Worm (Caenorhabditis elegans): ENCODE results near the gene vit-2.
A peak's percentile ranks its signal among the peaks of the same experiment; 100 is the strongest.

ce11 chrX:5122791-5123414 is 22.1 kb downstream of the vit-2 start:
- TF ChIP-seq alr-1 (tag; optimal IDR thresholded peaks at IDR 0.05): no peak
- TF ChIP-seq ama-1 (optimal IDR thresholded peaks at IDR 0.05): no peak
- TF ChIP-seq unc-62 (GFP tag; optimal IDR thresholded peaks at IDR 0.05): no peak
- TF ChIP-seq snpc-4 (tag; optimal IDR thresholded peaks at IDR 0.05): no peak
- no peak for TF ChIP-seq lin-39 (tag; optimal IDR thresholded peaks at IDR 0.05)
- TF ChIP-seq nhr-25 (tag; optimal IDR thresholded peaks at IDR 0.05): no peak
- peak; percentile 35 for TF ChIP-seq F13H6.1 (tag; optimal IDR thresholded peaks at IDR 0.05)

Data from whole organism, L2 larva.